Fruit fly (Drosophila melanogaster): ENCODE measurements around the gene MetRS-m.

Gene MetRS-m

DNA sequence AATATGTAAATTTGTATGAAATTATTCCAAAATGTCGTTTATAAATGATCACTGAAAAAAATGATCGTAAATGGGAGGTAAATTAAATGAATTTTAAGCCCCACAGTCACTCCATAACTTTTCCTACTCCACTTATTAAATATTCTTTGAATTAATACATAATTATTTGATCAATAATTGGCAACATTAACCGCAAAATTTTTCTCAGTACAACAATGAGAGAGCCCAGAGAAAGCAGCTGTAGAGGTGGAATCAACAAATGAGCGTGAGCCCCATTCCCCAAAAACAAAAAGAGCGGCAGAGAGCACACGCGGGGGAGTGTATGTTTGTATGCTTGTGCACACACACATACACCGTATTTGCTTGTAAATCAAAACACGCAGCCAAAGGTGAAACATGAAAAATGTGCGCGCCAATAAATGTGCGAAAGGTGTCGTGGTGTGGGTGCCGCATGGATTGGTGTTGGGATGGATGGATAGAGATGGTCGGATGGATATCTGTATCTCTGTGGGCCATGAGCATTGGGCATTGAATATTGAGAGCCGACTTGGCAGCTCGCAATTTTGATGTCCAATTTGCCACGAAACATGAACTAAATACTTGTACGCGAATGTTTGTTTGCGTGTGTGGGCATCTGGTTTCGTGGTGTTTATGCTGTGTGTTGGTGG lies 24.1 kb upstream of the MetRS-m start (continued):
- TF ChIP-seq Dbx (GFP tag; IDR thresholded peaks at IDR 0.05), result no peak
- no peak for TF ChIP-seq pan (optimal IDR thresholded peaks at IDR 0.05)
- TF ChIP-seq pan (GFP tag; optimal IDR thresholded peaks at IDR 0.05 in 1 of 2, IDR thresholded peaks at IDR 0.05 in 1 of 2), result no peak
- peak; percentile 86 for TF ChIP-seq CG30020 (tag; optimal IDR thresholded peaks at IDR 0.05)
- no peak for TF ChIP-seq NFAT (GFP tag; IDR thresholded peaks at IDR 0.05)
- TF ChIP-seq D19A (tag; optimal IDR thresholded peaks at IDR 0.05), result peak; percentile 96
- TF ChIP-seq CG2875 (GFP tag; optimal IDR thresholded peaks at IDR 0.05), result peak; percentile 98
- peak; percentile 94 for TF ChIP-seq Fer2 (tag; optimal IDR thresholded peaks at IDR 0.05)
- peak; percentile 98 for TF ChIP-seq phol (tag; optimal IDR thresholded peaks at IDR 0.05)
- TF ChIP-seq bsh (GFP tag; optimal IDR thresholded peaks at IDR 0.05), result peak; percentile 86 to 99
- TF ChIP-seq wdn (GFP tag; IDR thresholded peaks at IDR 0.05), result no peak
- no peak for TF ChIP-seq inv (GFP tag; IDR thresholded peaks at IDR 0.05; ENCODE audit: partially characterized antibody)
- TF ChIP-seq Sox102F (GFP tag; optimal IDR thresholded peaks at IDR 0.05), result peak; percentile 100
- TF ChIP-seq CG10654 (GFP tag; optimal IDR thresholded peaks at IDR 0.05), result peak; percentile 98
- TF ChIP-seq wor (GFP tag; IDR thresholded peaks at IDR 0.05), result no peak
- peak; percentile 97 for TF ChIP-seq odd (GFP tag; optimal IDR thresholded peaks at IDR 0.05)
- TF ChIP-seq vfl (GFP tag; optimal IDR thresholded peaks at IDR 0.05), result peak; percentile 95
- peak; percentile 99 for TF ChIP-seq caup (GFP tag; optimal IDR thresholded peaks at IDR 0.05; ENCODE audit: severe bottlenecking)
- TF ChIP-seq CG7357 (GFP tag; IDR thresholded peaks at IDR 0.05), result peak; percentile 96
- TF ChIP-seq mirr (GFP tag; optimal IDR thresholded peaks at IDR 0.05), result peak; percentile 87
- TF ChIP-seq Lhr (GFP tag; optimal IDR thresholded peaks at IDR 0.05), result peak; percentile 94
- TF ChIP-seq CG3163 (GFP tag; optimal IDR thresholded peaks at IDR 0.05), result peak; percentile 58
- no peak for TF ChIP-seq lov (optimal IDR thresholded peaks at IDR 0.05)
- no peak for TF ChIP-seq lov (GFP tag; IDR thresholded peaks at IDR 0.05)
- TF ChIP-seq CG12659 (GFP tag; optimal IDR thresholded peaks at IDR 0.05), result peak; percentile 99
- peak; percentile 20 for TF ChIP-seq BEAF-32 (GFP tag; optimal IDR thresholded peaks at IDR 0.05)
- TF ChIP-seq CG10543 (GFP tag; optimal IDR thresholded peaks at IDR 0.05), result peak; percentile 92
- no peak for TF ChIP-seq hth (optimal IDR thresholded peaks at IDR 0.05)
- TF ChIP-seq jing (GFP tag; optimal IDR thresholded peaks at IDR 0.05), result peak; percentile 98
- TF ChIP-seq CG17186 (GFP tag; optimal IDR thresholded peaks at IDR 0.05), result peak; percentile 94
- TF ChIP-seq CG16779 (GFP tag; IDR thresholded peaks at IDR 0.05), result no peak
- no peak for TF ChIP-seq CG11085 (GFP tag; IDR thresholded peaks at IDR 0.05)
- TF ChIP-seq CG17361 (GFP tag; IDR thresholded peaks at IDR 0.05), result no peak
- TF ChIP-seq Oaz (GFP tag; IDR thresholded peaks at IDR 0.05), result no peak
- no peak for TF ChIP-seq CG15479 (GFP tag; optimal IDR thresholded peaks at IDR 0.05)
- TF ChIP-seq hbn (GFP tag; IDR thresholded peaks at IDR 0.05; ENCODE audit: partially characterized antibody), result no peak
- no peak for TF ChIP-seq ttk (GFP tag; IDR thresholded peaks at IDR 0.05)
- peak; percentile 99 for TF ChIP-seq Xbp1 (GFP tag; optimal IDR thresholded peaks at IDR 0.05)
- TF ChIP-seq CG34422 (GFP tag; IDR thresholded peaks at IDR 0.05), result no peak
- peak; percentile 99 for TF ChIP-seq CG12391 (tag; optimal IDR thresholded peaks at IDR 0.05)
- no peak for TF ChIP-seq MBD-R2 (GFP tag; IDR thresholded peaks at IDR 0.05)
- TF ChIP-seq tgo (GFP tag; IDR thresholded peaks at IDR 0.05), result no peak
- peak; percentile 46 for TF ChIP-seq stwl (tag; optimal IDR thresholded peaks at IDR 0.05)
- no peak for TF ChIP-seq sr (GFP tag; IDR thresholded peaks at IDR 0.05)
- peak; percentile 93 for TF ChIP-seq CG1792 (GFP tag; optimal IDR thresholded peaks at IDR 0.05)
- no peak for TF ChIP-seq esg (GFP tag; conservative IDR thresholded peaks at IDR 0.05)
- peak; percentile 93 for TF ChIP-seq CG33557 (GFP tag; optimal IDR thresholded peaks at IDR 0.05)
- no peak for TF ChIP-seq slbo (GFP tag; IDR thresholded peaks at IDR 0.05)
- no peak for TF ChIP-seq CG3726 (GFP tag; IDR thresholded peaks at IDR 0.05)
- TF ChIP-seq CG10267 (tag; optimal IDR thresholded peaks at IDR 0.05), result peak; percentile 96
- TF ChIP-seq NC2β (GFP tag; optimal IDR thresholded peaks at IDR 0.05), result peak; percentile 95

All from whole organism, embryonic.